Fruit fly (Drosophila melanogaster) whole organism, embryonic: ENCODE results near the gene CG5013.

ENCODE experiments used
- CG10959 ChIP-seq: fragments of 200-800 bp; sonication (Bioruptor generic); IDR thresholded peaks from 2 replicates; pipeline ENCODE4 v1.3.6; 2022; ENCODE audit warnings: missing biosample characterization, missing genetic modification characterization
- CG10979 ChIP-seq: fragments of 200-800 bp; sonication (Bioruptor generic); optimal IDR thresholded peaks from 2 replicates; lab custom pipeline; 2018; ENCODE audit warnings: missing biosample characterization, mild to moderate bottlenecking, missing genetic modification characterization, moderate library complexity
- CG12659 ChIP-seq: fragments of 200-800 bp; sonication (Bioruptor generic); optimal IDR thresholded peaks from 3 replicates; lab custom pipeline; 2017; ENCODE audit warnings: mild to moderate bottlenecking, missing biosample characterization, missing genetic modification reagents, missing genetic modification characterization
- CG14860 ChIP-seq: fragments of 200-800 bp; sonication (Bioruptor generic); IDR thresholded peaks from 3 replicates; pipeline ENCODE4 v1.3.6; 2022; ENCODE audit warnings: missing biosample characterization, missing genetic modification characterization; ENCODE audit not compliant: partially characterized antibody
- CG15601 ChIP-seq: fragments of 200-800 bp; sonication (Bioruptor generic); optimal IDR thresholded peaks from 3 replicates; lab custom pipeline; 2019; ENCODE audit warnings: missing biosample characterization, mild to moderate bottlenecking, missing genetic modification characterization, moderate library complexity
- CG16863 ChIP-seq: fragments of 200-800 bp; sonication (Bioruptor generic); optimal IDR thresholded peaks from 3 replicates; lab custom pipeline; 2016; ENCODE audit warnings: missing biosample characterization, missing genetic modification characterization
- CG17186 ChIP-seq: fragments of 200-800 bp; sonication (Bioruptor generic); optimal IDR thresholded peaks from 3 replicates; lab custom pipeline; 2017; ENCODE audit warnings: missing biosample characterization, missing genetic modification reagents, missing genetic modification characterization
- CG2120 ChIP-seq: fragments of 200-800 bp; sonication (Bioruptor generic); optimal IDR thresholded peaks from 3 replicates; lab custom pipeline; 2016; ENCODE audit warnings: missing biosample characterization, missing genetic modification characterization
- CG2199 ChIP-seq: fragments of 200-800 bp; sonication (Bioruptor generic); IDR thresholded peaks from 3 replicates; pipeline ENCODE4 v1.3.6; 2022; ENCODE audit warnings: missing biosample characterization, missing genetic modification characterization
- CG2202 ChIP-seq: fragments of 200-800 bp; sonication (Bioruptor generic); optimal IDR thresholded peaks from 2 replicates; lab custom pipeline; 2018; ENCODE audit warnings: missing biosample characterization, mild to moderate bottlenecking, missing genetic modification characterization
- CG2712 ChIP-seq: fragments of 200-800 bp; optimal IDR thresholded peaks from 3 replicates; lab custom pipeline; 2019; ENCODE audit warnings: missing biosample characterization, mild to moderate bottlenecking, missing genetic modification characterization, moderate library complexity
- CG33213 ChIP-seq: fragments of 200-800 bp; sonication (Bioruptor generic); optimal IDR thresholded peaks from 3 replicates; lab custom pipeline; 2016; ENCODE audit warnings: missing biosample characterization, missing genetic modification characterization
- CG34376 ChIP-seq: fragments of 200-800 bp; sonication (Bioruptor generic); optimal IDR thresholded peaks from 2 replicates; lab custom pipeline; 2018; ENCODE audit warnings: missing biosample characterization, mild to moderate bottlenecking, missing genetic modification characterization
- CG4404 ChIP-seq: fragments of 200-800 bp; sonication (Bioruptor generic); IDR thresholded peaks from 2 replicates; pipeline ENCODE4 v1.3.6; 2022; ENCODE audit warnings: missing biosample characterization, missing genetic modification characterization
- CG4820 ChIP-seq: fragments of 200-800 bp; sonication (Bioruptor generic); optimal IDR thresholded peaks from 3 replicates; lab custom pipeline; 2016; ENCODE audit warnings: missing biosample characterization, missing genetic modification characterization
- CG6654 ChIP-seq: fragments of 200-800 bp; sonication (Bioruptor generic); optimal IDR thresholded peaks from 2 replicates; lab custom pipeline; 2017; ENCODE audit warnings: missing biosample characterization, mild to moderate bottlenecking, missing genetic modification characterization
- CG7372 ChIP-seq: fragments of 200-800 bp; sonication (Bioruptor generic); IDR thresholded peaks from 2 replicates; pipeline ENCODE4 v1.3.6; 2022; ENCODE audit warnings: missing biosample characterization, missing genetic modification characterization
- CTCF ChIP-seq: fragments of 200-800 bp; sonication (Bioruptor generic); optimal IDR thresholded peaks from 2 replicates; lab custom pipeline; 2017; ENCODE audit warnings: missing biosample characterization, mild to moderate bottlenecking, missing genetic modification characterization, moderate library complexity
- Deaf1 ChIP-seq: fragments of 200-800 bp; optimal IDR thresholded peaks from 3 replicates; lab custom pipeline; 2019; ENCODE audit warnings: missing biosample characterization, mild to moderate bottlenecking, missing genetic modification characterization, moderate library complexity
- Dfd ChIP-seq, 2 experiments: fragments of >200 bp; optimal IDR thresholded peaks; 2 replicates each; lab custom pipeline; 2017; ENCODE audit warnings: missing biosample characterization in 2 of 2, missing genetic modification characterization in 2 of 2
- Dref ChIP-seq: fragments of 200-800 bp; sonication (Bioruptor generic); IDR thresholded peaks from 2 replicates; pipeline ENCODE4 v1.3.6; 2022; ENCODE audit warnings: missing biosample characterization, missing genetic modification characterization
- Ets97D ChIP-seq: fragments of 200-800 bp; sonication (Bioruptor generic); optimal IDR thresholded peaks from 3 replicates; lab custom pipeline; 2016; ENCODE audit warnings: missing biosample characterization, missing genetic modification characterization
- Gug ChIP-seq: fragments of 200-800 bp; sonication (Bioruptor generic); IDR thresholded peaks from 4 replicates; pipeline ENCODE4 v1.3.6; 2022; ENCODE audit warnings: missing biosample characterization, missing genetic modification characterization
- Hmr ChIP-seq: fragments of 200-800 bp; sonication (Bioruptor generic); optimal IDR thresholded peaks from 3 replicates; lab custom pipeline; 2017; ENCODE audit warnings: mild to moderate bottlenecking, missing biosample characterization, missing genetic modification reagents, missing genetic modification characterization
- Hr51 ChIP-seq, 2 experiments: fragments of 200-800 bp; sonication (Bioruptor generic); optimal IDR thresholded peaks; 2 replicates in 1 of 2; 3 replicates in 1 of 2; lab custom pipeline; 2016 to 2018; ENCODE audit warnings: missing biosample characterization in 2 of 2, missing genetic modification characterization in 2 of 2, mild to moderate bottlenecking in 1 of 2, moderate library complexity in 1 of 2
- Hsf ChIP-seq: fragments of 200-800 bp; sonication (Bioruptor generic); optimal IDR thresholded peaks from 3 replicates; lab custom pipeline; 2016; ENCODE audit warnings: missing biosample characterization, missing genetic modification characterization
- Nf-YB ChIP-seq: fragments of 200-800 bp; sonication (Bioruptor generic); optimal IDR thresholded peaks from 3 replicates; lab custom pipeline; 2019; ENCODE audit warnings: missing biosample characterization, mild to moderate bottlenecking, missing genetic modification characterization, moderate library complexity
- Poxn ChIP-seq: fragments of 200-800 bp; sonication (Bioruptor generic); IDR thresholded peaks from 2 replicates; pipeline ENCODE4 v1.3.6; 2022; ENCODE audit warnings: missing biosample characterization, missing genetic modification characterization
- Sin3A ChIP-seq: fragments of >200 bp; optimal IDR thresholded peaks from 2 replicates; lab custom pipeline; 2018
- Six4 ChIP-seq: fragments of 200-800 bp; sonication (Bioruptor generic); optimal IDR thresholded peaks from 2 replicates; lab custom pipeline; 2016; ENCODE audit warnings: missing biosample characterization, missing genetic modification characterization
- Spps ChIP-seq: fragments of 200-800 bp; sonication (Bioruptor generic); optimal IDR thresholded peaks from 2 replicates; lab custom pipeline; 2018; ENCODE audit warnings: missing biosample characterization, mild to moderate bottlenecking, missing genetic modification characterization
- Sry-δ ChIP-seq: fragments of 200-800 bp; sonication (Bioruptor generic); optimal IDR thresholded peaks from 2 replicates; lab custom pipeline; 2016; ENCODE audit warnings: missing biosample characterization, missing genetic modification characterization
- Xrp1 ChIP-seq: fragments of 200-800 bp; sonication (Bioruptor generic); IDR thresholded peaks from 2 replicates; pipeline ENCODE4 v1.3.6; 2022; ENCODE audit warnings: missing biosample characterization, missing genetic modification characterization
- bowl ChIP-seq: fragments of 200-800 bp; sonication (Bioruptor generic); IDR thresholded peaks from 2 replicates; pipeline ENCODE4 v1.3.6; 2022; ENCODE audit warnings: missing biosample characterization, missing genetic modification characterization
- btn ChIP-seq: fragments of 200-800 bp; sonication (Bioruptor generic); optimal IDR thresholded peaks from 2 replicates; lab custom pipeline; 2016; ENCODE audit warnings: missing biosample characterization, missing genetic modification characterization
- chinmo ChIP-seq: fragments of 200-800 bp; sonication (Bioruptor generic); IDR thresholded peaks from 4 replicates; pipeline ENCODE4 v1.3.6; 2022; ENCODE audit warnings: missing biosample characterization, missing genetic modification characterization; ENCODE audit not compliant: partially characterized antibody
- ci ChIP-seq: fragments of 200-800 bp; sonication (Bioruptor generic); IDR thresholded peaks from 3 replicates; pipeline ENCODE4 v1.3.6; 2022; ENCODE audit warnings: missing biosample characterization, missing genetic modification characterization
- dan ChIP-seq: fragments of 200-800 bp; sonication (Bioruptor generic); IDR thresholded peaks from 2 replicates; pipeline ENCODE4 v1.3.6; 2022; ENCODE audit warnings: missing biosample characterization, missing genetic modification characterization
- ftz-f1 ChIP-seq: fragments of 200-800 bp; sonication (Bioruptor generic); optimal IDR thresholded peaks from 2 replicates; lab custom pipeline; 2016; ENCODE audit warnings: missing biosample characterization, missing genetic modification characterization
- fu2 ChIP-seq: fragments of 200-800 bp; sonication (Bioruptor generic); optimal IDR thresholded peaks from 2 replicates; lab custom pipeline; 2016; ENCODE audit warnings: missing biosample characterization, missing genetic modification characterization
- hkb ChIP-seq, 2 experiments: fragments of 200-800 bp in 1 of 2; fragments of >200 bp in 1 of 2; sonication (Bioruptor generic) in 1 of 2; IDR thresholded peaks in 1 of 2; optimal IDR thresholded peaks in 1 of 2; 2 replicates each; pipeline versions ENCODE4 v1.3.6 to Lab custom; 2017 to 2022; ENCODE audit warnings: missing biosample characterization in 1 of 2, missing genetic modification characterization in 1 of 2
- jing ChIP-seq: fragments of 200-800 bp; sonication (Bioruptor generic); optimal IDR thresholded peaks from 2 replicates; lab custom pipeline; 2018; ENCODE audit warnings: missing biosample characterization, mild to moderate bottlenecking, missing genetic modification characterization
- knrl ChIP-seq: fragments of 200-800 bp; sonication (Bioruptor generic); IDR thresholded peaks from 3 replicates; pipeline ENCODE4 v1.3.6; 2022; ENCODE audit warnings: missing biosample characterization, missing genetic modification characterization; ENCODE audit not compliant: partially characterized antibody
- nerfin-2 ChIP-seq: fragments of 200-800 bp; sonication (Bioruptor generic); IDR thresholded peaks from 2 replicates; pipeline ENCODE4 v1.3.6; 2022; ENCODE audit warnings: missing biosample characterization, missing genetic modification characterization; ENCODE audit not compliant: partially characterized antibody
- psq ChIP-seq: fragments of 200-800 bp; sonication (Bioruptor generic); optimal IDR thresholded peaks from 2 replicates; lab custom pipeline; 2017; ENCODE audit warnings: missing biosample characterization, missing genetic modification characterization
- rib ChIP-seq: fragments of 200-800 bp; sonication (Bioruptor generic); IDR thresholded peaks from 2 replicates; pipeline ENCODE4 v1.3.6; 2022; ENCODE audit warnings: missing biosample characterization, missing genetic modification characterization
- sens ChIP-seq: fragments of 200-800 bp; sonication (Bioruptor generic); peaks from one replicate; lab custom pipeline; 2016; ENCODE audit warnings: missing biosample characterization, missing genetic modification characterization
- tll ChIP-seq, 2 experiments: fragments of 200-800 bp in 1 of 2; fragments of >200 bp in 1 of 2; sonication (Bioruptor generic) in 1 of 2; optimal IDR thresholded peaks; 2 replicates each; lab custom pipeline; 2017 to 2019; ENCODE audit warnings: missing biosample characterization in 2 of 2, missing genetic modification characterization in 2 of 2, mild to moderate bottlenecking in 1 of 2, moderate library complexity in 1 of 2
- unc-4 ChIP-seq: fragments of 200-800 bp; sonication (Bioruptor generic); IDR thresholded peaks from 2 replicates; pipeline ENCODE4 v1.3.6; 2022; ENCODE audit warnings: missing biosample characterization, missing genetic modification characterization; ENCODE audit not compliant: partially characterized antibody
- zen2 ChIP-seq: fragments of 200-800 bp; sonication (Bioruptor generic); IDR thresholded peaks from 3 replicates; pipeline ENCODE4 v1.3.6; 2022; ENCODE audit warnings: missing biosample characterization, missing genetic modification characterization; ENCODE audit not compliant: partially characterized antibody

The CG5013 gene

DNA sequence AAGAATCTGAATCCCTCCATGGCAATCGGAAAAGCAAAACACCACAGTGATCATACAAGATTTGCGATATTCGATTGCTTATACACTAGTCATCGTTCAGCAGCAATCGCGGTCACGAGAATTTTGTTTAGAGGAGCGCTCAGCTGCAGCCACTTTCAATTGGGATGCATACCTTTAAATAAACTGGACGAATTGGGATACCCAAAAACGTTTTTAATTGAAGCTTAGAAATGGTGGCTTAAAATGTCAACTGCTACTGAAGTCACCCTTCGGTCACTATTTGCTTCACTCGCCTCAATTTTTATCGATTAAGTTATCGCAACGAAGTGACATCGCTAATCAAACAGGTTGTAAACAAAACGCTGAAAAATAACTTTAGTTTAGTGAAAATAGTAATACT is at the start of gene CG5013, which contains the start of gene IKKbeta (continued):
- TF ChIP-seq CG6654 (no peak), Gug (GFP tag; lab: Robert Waterston, UW) (no peak; the same call in 2 of the 4 replicates), CG4404 (no peak; the same call in 1 of the 2 replicates), knrl (GFP tag; lab: Robert Waterston, UW) (peak; percentile 84), Hsf (peak; percentile 59), hkb (optimal IDR thresholded peaks at IDR 0.05; lab: Kevin White, UChicago) (no peak), hkb (GFP tag; IDR thresholded peaks at IDR 0.05; lab: Robert Waterston, UW) (no peak), bowl (GFP tag; lab: Robert Waterston, UW) (no peak), CG34376 (GFP tag; lab: Kevin White, UChicago) (peak; percentile 24), btn (GFP tag; lab: Kevin White, UChicago) (peak; percentile 22), CG10979 (tag; lab: Kevin White, UChicago) (peak; percentile 40), rib (GFP tag; lab: Robert Waterston, UW) (peak; percentile 46; the same call in 1 of the 2 replicates), Poxn (GFP tag; lab: Robert Waterston, UW) (no peak), dan (GFP tag; lab: Robert Waterston, UW) (no peak), Spps (no peak), Dfd (GFP tag; optimal IDR thresholded peaks at IDR 0.05; lab: Kevin White, UChicago) (no peak), CG17186 (peak; percentile 25), psq (GFP tag; lab: Kevin White, UChicago) (no peak), CG10959 (GFP tag; lab: Robert Waterston, UW) (no peak), Hr51 (GFP tag; optimal IDR thresholded peaks at IDR 0.05; lab: Kevin White, UChicago) (peak in 1 of 2 experiments; percentile 44), CG12659 (GFP tag; lab: Kevin White, UChicago) (peak; percentile 75), CG2712 (tag; lab: Kevin White, UChicago) (peak; percentile 50), Deaf1 (tag; lab: Kevin White, UChicago) (no peak), CG2120 (GFP tag; lab: Kevin White, UChicago) (peak; percentile 68), jing (GFP tag; lab: Kevin White, UChicago) (no peak), fu2 (GFP tag; lab: Kevin White, UChicago) (peak; percentile 43)

DNA sequence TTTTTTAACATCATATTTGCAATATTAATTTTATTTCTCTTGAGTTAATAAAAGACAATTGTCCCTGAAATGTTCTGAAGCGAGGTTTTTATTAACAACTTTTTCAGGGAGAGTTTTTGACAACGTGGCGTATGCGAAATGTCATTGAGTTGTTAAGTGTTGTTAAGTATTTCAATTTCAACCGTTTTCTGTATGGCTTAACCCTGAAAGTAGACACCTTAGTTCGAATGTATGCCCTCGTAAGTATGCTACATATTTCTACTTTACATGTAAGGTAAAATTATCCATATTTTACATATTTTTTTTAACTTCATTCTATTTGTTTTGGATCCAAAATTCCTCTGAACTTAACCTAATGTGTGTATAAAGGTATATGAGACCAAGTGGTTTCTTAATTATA is 45.5 kb upstream of the CG5013 start:
- TF ChIP-seq Sry-δ (peak; percentile 1), Xrp1 (peak; percentile 67), CG15601 (tag; lab: Kevin White, UChicago) (peak; percentile 72), chinmo (peak; percentile 43; the same call in 2 of the 4 replicates), CTCF (peak; percentile 77), Sin3A (lab: Kevin White, UChicago) (no peak), tll (GFP tag; optimal IDR thresholded peaks at IDR 0.05; lab: Kevin White, UChicago) (no peak), Nf-YB (peak; percentile 16), Dref (GFP tag; lab: Robert Waterston, UW) (no peak), unc-4 (GFP tag; lab: Robert Waterston, UW) (peak; percentile 49; the same call in 1 of the 2 replicates), knrl (GFP tag; lab: Robert Waterston, UW) (peak; percentile 48; the same call in 1 of the 3 replicates), CG2202 (tag; lab: Kevin White, UChicago) (peak; percentile 29), CG14860 (no peak), CG33213 (peak; percentile 36), CG2199 (peak; percentile 81), CG4820 (no peak), Six4 (GFP tag; lab: Kevin White, UChicago) (no peak), CG16863 (GFP tag; lab: Kevin White, UChicago) (no peak), ftz-f1 (GFP tag; lab: Kevin White, UChicago) (peak; percentile 32), zen2 (GFP tag; lab: Robert Waterston, UW) (peak; percentile 78), CG7372 (GFP tag; lab: Robert Waterston, UW) (peak; percentile 92), Ets97D (GFP tag; lab: Kevin White, UChicago) (peak; percentile 68), ci (GFP tag; lab: Robert Waterston, UW) (peak; percentile 6; the same call in 1 of the 3 replicates), Hmr (GFP tag; lab: Kevin White, UChicago) (peak; percentile 10), nerfin-2 (GFP tag; lab: Robert Waterston, UW) (peak; percentile 45; the same call in 1 of the 2 replicates), sens (GFP tag; lab: Kevin White, UChicago) (peak; percentile 76)
